Worm (Caenorhabditis elegans) whole organism, midembryonic: Measurements from ENCODE around the gene ZC395.4.

ENCODE experiments used
- flt-1 ChIP-seq: fragments of 200-800 bp; sonication (Bioruptor generic); IDR thresholded peaks from 2 replicates; pipeline ENCODE4 v1.3.6; 2022; ENCODE audit warnings: missing genetic modification characterization, missing compliant biosample characterization
- klf-2 ChIP-seq: fragments of 200-800 bp; sonication (Bioruptor generic); conservative IDR thresholded peaks from 2 replicates; pipeline ENCODE4 v1.3.6; 2022; ENCODE audit warnings: missing genetic modification reagents, missing genetic modification characterization, missing compliant biosample characterization
- tab-1 ChIP-seq: fragments of 200-800 bp; sonication (Bioruptor generic); IDR thresholded peaks from 2 replicates; pipeline ENCODE4 v1.3.6; 2022; ENCODE audit warnings: missing genetic modification characterization, missing compliant biosample characterization

DNA sequence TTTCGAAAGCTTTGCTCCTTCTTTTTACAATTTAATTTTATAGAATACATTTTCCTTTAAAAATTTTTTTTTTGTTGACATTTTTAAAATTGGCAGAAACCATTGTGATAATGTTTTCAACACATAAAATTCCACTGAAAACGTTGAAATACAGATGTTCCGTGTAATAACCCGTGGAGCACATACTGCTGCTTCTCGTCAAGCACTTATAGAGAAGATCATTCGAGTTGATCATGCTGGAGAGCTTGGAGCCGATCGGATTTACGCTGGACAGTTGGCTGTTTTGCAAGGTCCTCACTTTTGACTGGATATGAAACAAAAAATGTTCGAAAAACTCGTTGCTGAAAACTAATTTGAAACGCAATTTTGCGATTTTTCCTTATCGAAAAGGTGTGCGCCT, 7.8 kb downstream of the ZC395.4 start, which contains the start of gene clk-1:
- TF ChIP-seq klf-2 (no peak), tab-1 (no peak), flt-1 (no peak)
